Worm (Caenorhabditis elegans) whole organism, late embryonic: ENCODE measurements around the gene F54C9.14.

Experiments used
- K09A11.1 ChIP-seq: sonication (generic microtip); optimal IDR thresholded peaks from 2 replicates; lab custom pipeline; 2017; ENCODE audit warnings: antibody characterized with exemption, mild to moderate bottlenecking, missing genetic modification characterization, missing compliant biosample characterization; ENCODE audit not compliant: insufficient read depth
- Y22D7AL.16 ChIP-seq: sonication (generic microtip); optimal IDR thresholded peaks from 2 replicates; lab custom pipeline; 2016; ENCODE audit warnings: missing genetic modification characterization, missing compliant biosample characterization
- ceh-14 ChIP-seq: sonication (generic microtip); optimal IDR thresholded peaks from 2 replicates; lab custom pipeline; 2016; ENCODE audit warnings: missing genotype, missing genetic modification characterization, missing compliant biosample characterization
- ceh-19 ChIP-seq: fragments of 200-800 bp; sonication (Bioruptor generic); optimal IDR thresholded peaks from 2 replicates; lab custom pipeline; 2018; ENCODE audit warnings: mild to moderate bottlenecking, missing genetic modification characterization, missing compliant biosample characterization
- ceh-30 ChIP-seq: fragments of 150-350 bp; optimal IDR thresholded peaks from 2 replicates; lab custom pipeline; 2014; ENCODE audit warnings: missing biosample characterization, missing genetic modification characterization
- ceh-31 ChIP-seq: sonication (generic microtip); optimal IDR thresholded peaks from 2 replicates; lab custom pipeline; 2016; ENCODE audit warnings: missing genetic modification characterization, missing compliant biosample characterization
- ceh-34 ChIP-seq: sonication (generic microtip); optimal IDR thresholded peaks from 2 replicates; lab custom pipeline; 2016; ENCODE audit warnings: mild to moderate bottlenecking, missing genetic modification characterization, missing compliant biosample characterization
- ceh-45 ChIP-seq: fragments of 200-800 bp; sonication (Bioruptor generic); IDR thresholded peaks from 2 replicates; pipeline ENCODE4 v1.3.6; 2022; ENCODE audit warnings: missing genetic modification reagents, missing genetic modification characterization, missing compliant biosample characterization
- ceh-48 ChIP-seq: sonication (generic microtip); optimal IDR thresholded peaks from 2 replicates; lab custom pipeline; 2016; ENCODE audit warnings: missing genetic modification characterization, inconsistent platforms, missing compliant biosample characterization
- ceh-6 ChIP-seq: fragments of 200-800 bp; sonication (Bioruptor generic); optimal IDR thresholded peaks from 2 replicates; lab custom pipeline; 2018; ENCODE audit warnings: mild to moderate bottlenecking, missing genetic modification characterization, missing compliant biosample characterization
- ceh-9 ChIP-seq: sonication (generic microtip); optimal IDR thresholded peaks from 2 replicates; lab custom pipeline; 2016; ENCODE audit warnings: mild to moderate bottlenecking, missing genetic modification characterization, inconsistent platforms, missing compliant biosample characterization
- dmd-4 ChIP-seq: sonication (generic microtip); optimal IDR thresholded peaks from 2 replicates; lab custom pipeline; 2016; ENCODE audit warnings: borderline replicate concordance, missing genetic modification characterization, missing compliant biosample characterization
- eyg-1 ChIP-seq: sonication (generic microtip); optimal IDR thresholded peaks from 2 replicates; lab custom pipeline; 2016; ENCODE audit warnings: missing genotype, missing genetic modification characterization, missing compliant biosample characterization
- fkh-10 ChIP-seq: fragments of 150-350 bp; optimal IDR thresholded peaks from 2 replicates; lab custom pipeline; 2014; ENCODE audit warnings: missing biosample characterization, missing genetic modification reagents, missing genetic modification characterization
- hlh-15 ChIP-seq: sonication (generic microtip); optimal IDR thresholded peaks from 2 replicates; lab custom pipeline; 2016; ENCODE audit warnings: missing genetic modification characterization, missing compliant biosample characterization
- hlh-6 ChIP-seq: sonication (generic microtip); optimal IDR thresholded peaks from 2 replicates; lab custom pipeline; 2016; ENCODE audit warnings: missing genotype, missing genetic modification characterization, missing compliant biosample characterization
- hlh-8 ChIP-seq: sonication (generic microtip); optimal IDR thresholded peaks from 2 replicates; lab custom pipeline; 2016; ENCODE audit warnings: missing genotype, missing genetic modification characterization, missing compliant biosample characterization
- lin-11 ChIP-seq: fragments of 200-800 bp; sonication (Bioruptor generic); optimal IDR thresholded peaks from 2 replicates; lab custom pipeline; 2018; ENCODE audit warnings: mild to moderate bottlenecking, missing genetic modification characterization, missing compliant biosample characterization
- madf-2 ChIP-seq: sonication (generic microtip); optimal IDR thresholded peaks from 2 replicates; lab custom pipeline; 2017; ENCODE audit warnings: missing genetic modification characterization, missing compliant biosample characterization
- mec-3 ChIP-seq: sonication (generic microtip); optimal IDR thresholded peaks from 2 replicates; lab custom pipeline; 2016; ENCODE audit warnings: borderline replicate concordance, missing genetic modification characterization, missing compliant biosample characterization
- nfya-1 ChIP-seq: sonication (generic microtip); optimal IDR thresholded peaks from 2 replicates; lab custom pipeline; 2017; ENCODE audit warnings: missing genetic modification characterization, mild to moderate bottlenecking, missing compliant biosample characterization, antibody characterized with exemption, moderate library complexity
- nhr-11 ChIP-seq: fragments of 150-350 bp; optimal IDR thresholded peaks from 2 replicates; lab custom pipeline; 2014; ENCODE audit warnings: missing biosample characterization, missing genetic modification characterization
- npax-4 ChIP-seq: sonication (generic microtip); optimal IDR thresholded peaks from 2 replicates; lab custom pipeline; 2016; ENCODE audit warnings: missing genetic modification characterization, missing compliant biosample characterization
- pax-1 ChIP-seq: fragments of 150-350 bp; optimal IDR thresholded peaks from 2 replicates; lab custom pipeline; 2014; ENCODE audit warnings: missing biosample characterization, missing genetic modification characterization
- pha-2 ChIP-seq: sonication (generic microtip); optimal IDR thresholded peaks from 2 replicates; lab custom pipeline; 2017; ENCODE audit warnings: mild to moderate bottlenecking, missing genetic modification characterization, missing compliant biosample characterization
- pha-4 ChIP-seq: fragments of 150-350 bp; optimal IDR thresholded peaks from 2 replicates; lab custom pipeline; 2018; ENCODE audit warnings: missing biosample characterization, missing genetic modification reagents, missing genetic modification characterization
- pros-1 ChIP-seq: fragments of 150-350 bp; optimal IDR thresholded peaks from 2 replicates; lab custom pipeline; 2014; ENCODE audit warnings: missing biosample characterization, missing genetic modification reagents, missing genetic modification characterization
- ref-2 ChIP-seq: sonication (generic microtip); optimal IDR thresholded peaks from 2 replicates; lab custom pipeline; 2016; ENCODE audit warnings: missing genetic modification characterization, missing compliant biosample characterization
- sox-2 ChIP-seq: fragments of 200-800 bp; sonication (Bioruptor generic); IDR thresholded peaks from 2 replicates; pipeline ENCODE4 v1.3.6; 2022; ENCODE audit warnings: missing genetic modification reagents, missing genetic modification characterization, missing compliant biosample characterization
- tbx-2 ChIP-seq: sonication (generic microtip); optimal IDR thresholded peaks from 2 replicates; lab custom pipeline; 2016; ENCODE audit warnings: missing genetic modification characterization, missing compliant biosample characterization
- ttx-3 ChIP-seq: sonication (generic microtip); optimal IDR thresholded peaks from 2 replicates; lab custom pipeline; 2016; ENCODE audit warnings: missing genetic modification reagents, missing genetic modification characterization, missing compliant biosample characterization
- unc-3 ChIP-seq, 2 experiments: fragments of 200-800 bp in 1 of 2; sonication (Bioruptor generic) in 1 of 2; sonication (generic microtip) in 1 of 2; conservative IDR thresholded peaks in 1 of 2; optimal IDR thresholded peaks in 1 of 2; 2 replicates each; pipeline versions ENCODE4 v1.3.6 to Lab custom; 2016 to 2022; ENCODE audit warnings: missing compliant biosample characterization in 2 of 2, missing genetic modification characterization in 2 of 2, missing genetic modification reagents in 1 of 2
- unc-42 ChIP-seq: sonication (generic microtip); optimal IDR thresholded peaks from 2 replicates; lab custom pipeline; 2016; ENCODE audit warnings: missing genotype, missing genetic modification characterization, missing compliant biosample characterization
- unc-86 ChIP-seq: sonication (generic microtip); optimal IDR thresholded peaks from 2 replicates; lab custom pipeline; 2016; ENCODE audit warnings: missing genetic modification characterization, missing compliant biosample characterization
- zip-5 ChIP-seq: sonication (generic microtip); optimal IDR thresholded peaks from 2 replicates; lab custom pipeline; 2016; ENCODE audit warnings: missing genetic modification characterization, missing compliant biosample characterization
- ztf-16 ChIP-seq: sonication (generic microtip); optimal IDR thresholded peaks from 2 replicates; lab custom pipeline; 2017; ENCODE audit warnings: missing genetic modification characterization, missing compliant biosample characterization

Gene F54C9.14

DNA sequence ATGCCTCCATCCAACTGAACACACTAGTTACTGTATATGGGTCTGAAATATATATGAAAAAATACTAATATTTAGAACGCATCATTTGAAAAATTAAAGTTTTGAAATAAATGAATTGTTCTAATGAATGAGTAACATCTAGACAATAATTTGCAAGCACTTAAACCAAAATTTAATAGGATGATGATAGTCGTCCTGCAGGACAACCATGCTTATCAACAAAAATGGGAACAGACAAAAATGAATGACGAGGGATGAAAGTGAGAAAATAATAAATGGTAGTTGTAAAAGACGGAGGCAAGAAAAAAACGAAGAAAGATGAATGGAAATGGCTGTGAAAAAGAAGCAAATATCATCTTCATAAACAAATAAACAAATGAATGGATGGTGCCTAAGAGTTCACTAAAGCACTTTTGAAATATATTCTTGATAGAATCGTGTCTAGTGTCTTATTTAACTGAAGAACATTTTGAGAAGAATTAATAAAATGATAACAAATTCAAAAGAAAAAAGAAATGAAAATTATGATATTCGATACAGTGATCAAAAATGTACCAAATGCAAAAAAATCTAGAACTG lies 30.8 kb upstream of the F54C9.14 start, which contains the start of gene gldi-7:
Gene gldi-7 (minus strand): TSS at position 42 of the 579 bp plus-strand sequence.
- TF ChIP-seq hlh-6 (tag; lab: Kevin White, UChicago), result no peak

DNA sequence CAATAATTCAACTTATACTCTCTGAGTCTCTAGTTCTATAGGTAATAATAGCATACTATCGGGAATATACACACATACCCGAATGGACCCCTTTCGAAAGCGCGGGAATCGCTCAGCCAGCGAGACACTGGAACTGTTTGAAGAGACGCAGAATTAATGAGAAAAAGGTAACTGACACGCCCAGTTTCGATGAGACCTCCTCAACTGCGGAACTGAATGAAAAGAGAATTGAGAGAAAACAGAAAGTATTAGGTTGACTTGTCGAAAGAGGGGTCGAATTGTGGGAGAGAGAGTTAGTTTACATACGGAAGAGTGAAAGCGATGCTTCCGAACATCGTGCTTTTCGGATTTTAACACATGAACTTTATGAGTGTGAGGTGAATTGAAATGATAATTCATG lies 30.1 kb upstream of the F54C9.14 start:
- TF ChIP-seq lin-11 (tag; lab: Kevin White, UChicago) (no peak), tbx-2 (tag; lab: Kevin White, UChicago) (peak; percentile 48), nfya-1 (tag; lab: Kevin White, UChicago) (peak; percentile 51), ceh-34 (tag; lab: Kevin White, UChicago) (peak; percentile 65), K09A11.1 (tag; lab: Kevin White, UChicago) (no peak), fkh-10 (no peak), sox-2 (GFP tag; lab: Robert Waterston, UW) (no peak), ceh-31 (tag; lab: Kevin White, UChicago) (peak; percentile 8), pha-2 (tag; lab: Kevin White, UChicago) (peak; percentile 16)
- TF ChIP-seq, all 69 proteins: peak for 5

DNA sequence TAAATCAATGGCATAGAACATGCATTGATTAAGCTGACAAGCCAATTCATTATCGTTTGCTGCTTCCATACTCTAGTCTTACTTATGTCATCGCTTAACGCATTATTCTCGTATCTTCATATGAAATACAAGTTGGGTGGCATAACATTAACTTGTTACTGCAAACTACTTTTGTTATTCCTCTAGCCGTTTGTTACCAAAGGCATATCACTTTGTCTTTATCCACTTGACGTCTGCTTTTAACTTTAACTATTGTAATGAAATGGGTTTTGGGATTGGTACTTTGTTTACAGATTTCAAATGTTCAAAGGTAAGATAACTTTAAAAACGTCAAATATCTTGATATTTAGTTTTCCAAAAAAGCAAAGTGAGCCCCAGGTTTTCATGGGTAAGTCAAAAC lies 26.0 kb upstream of the F54C9.14 start, which contains the start of gene W01C9.2:
Gene W01C9.2 (plus strand): TSS at position 301 of the 400 bp plus-strand sequence.
- no peak for TF ChIP-seq K09A11.1 (tag; lab: Kevin White, UChicago)
- no peak for TF ChIP-seq pros-1 (tag; lab: Kevin White, UChicago)
- TF ChIP-seq ceh-6 (GFP tag; lab: Kevin White, UChicago), result no peak
- no peak for TF ChIP-seq ztf-16
- TF ChIP-seq ceh-34 (tag; lab: Kevin White, UChicago), result no peak
- TF ChIP-seq ref-2 (tag; lab: Kevin White, UChicago), result no peak
- TF ChIP-seq zip-5 (tag; lab: Kevin White, UChicago), result no peak
- TF ChIP-seq Y22D7AL.16 (tag; lab: Kevin White, UChicago), result no peak
- TF ChIP-seq hlh-15 (tag; lab: Kevin White, UChicago), result no peak
- no peak for TF ChIP-seq unc-42 (tag; lab: Kevin White, UChicago)
- no peak for TF ChIP-seq pha-2 (tag; lab: Kevin White, UChicago)
- TF ChIP-seq ceh-48 (tag; lab: Kevin White, UChicago), result no peak
- no peak for TF ChIP-seq eyg-1
- TF ChIP-seq madf-2, result no peak
- TF ChIP-seq ceh-14 (tag; lab: Kevin White, UChicago), result no peak
- TF ChIP-seq pax-1 (tag; lab: Kevin White, UChicago), result no peak
- no peak for TF ChIP-seq ceh-45 (GFP tag; lab: Robert Waterston, UW)
- no peak for TF ChIP-seq ceh-19
- TF ChIP-seq, all 69 proteins: peak for 0

DNA sequence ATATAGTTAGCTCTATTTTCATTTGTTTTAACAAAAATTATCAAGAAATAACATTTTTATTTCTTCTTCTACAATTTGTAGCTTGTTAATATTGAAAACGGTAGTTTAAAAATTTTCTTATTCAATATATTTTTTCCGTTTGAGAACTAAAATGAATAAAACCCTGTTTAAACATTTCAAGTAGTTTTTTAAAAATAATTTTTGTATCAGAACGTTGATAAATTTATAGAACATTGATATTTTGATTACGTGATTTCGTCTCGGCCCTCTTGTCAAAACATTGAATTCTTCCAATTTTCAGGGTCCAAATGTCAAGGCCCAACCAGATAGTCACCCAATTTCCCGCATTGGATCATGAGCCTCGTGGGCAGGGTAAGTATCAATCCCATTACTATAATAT lies 21.7 kb upstream of the F54C9.14 start, which contains the start of gene pqn-73:
Gene pqn-73 (plus strand): TSS at position 301 of the 400 bp plus-strand sequence.
- TF ChIP-seq eyg-1 (no peak), ceh-6 (GFP tag; lab: Kevin White, UChicago) (no peak), madf-2 (no peak), ref-2 (tag; lab: Kevin White, UChicago) (no peak), unc-86 (tag; lab: Kevin White, UChicago) (no peak), npax-4 (tag; lab: Kevin White, UChicago) (no peak), ceh-30 (tag; lab: Kevin White, UChicago) (no peak), mec-3 (no peak), nhr-11 (tag; lab: Kevin White, UChicago) (no peak), ceh-48 (tag; lab: Kevin White, UChicago) (no peak), pha-4 (tag; lab: Kevin White, UChicago) (no peak), dmd-4 (tag; lab: Kevin White, UChicago) (no peak), unc-3 (GFP tag; conservative IDR thresholded peaks at IDR 0.05; lab: Robert Waterston, UW) (no peak), unc-3 (tag; optimal IDR thresholded peaks at IDR 0.05; lab: Kevin White, UChicago) (no peak), ceh-9 (tag; lab: Kevin White, UChicago) (no peak), hlh-8 (tag; lab: Kevin White, UChicago) (no peak), hlh-15 (tag; lab: Kevin White, UChicago) (no peak), ttx-3 (tag; lab: Kevin White, UChicago) (no peak), pax-1 (tag; lab: Kevin White, UChicago) (no peak)
